Worm (Caenorhabditis elegans) whole organism, L4/young adult: Measurements from ENCODE around the gene wsp-1.

Experiments
- dao-5 ChIP-seq: sonication (generic microtip); optimal IDR thresholded peaks from 2 replicates; lab custom pipeline; 2016; ENCODE audit warnings: missing genotype, missing genetic modification characterization, moderate library complexity, missing compliant biosample characterization
- him-1 ChIP-seq: sonication (generic microtip); optimal IDR thresholded peaks from 2 replicates; lab custom pipeline; 2016; ENCODE audit warnings: missing genotype, missing genetic modification reagents, missing genetic modification characterization, missing compliant biosample characterization

- TF ChIP-seq dao-5 (no peak), him-1 (tag; lab: Kevin White, UChicago) (no peak)
Observed at ce11 chrIV:8154966-8155365, 43.8 kb downstream of the wsp-1 start.
